Worm (Caenorhabditis elegans): Measurements from ENCODE around the gene K09G1.2.

K09G1.2 gene

DNA sequence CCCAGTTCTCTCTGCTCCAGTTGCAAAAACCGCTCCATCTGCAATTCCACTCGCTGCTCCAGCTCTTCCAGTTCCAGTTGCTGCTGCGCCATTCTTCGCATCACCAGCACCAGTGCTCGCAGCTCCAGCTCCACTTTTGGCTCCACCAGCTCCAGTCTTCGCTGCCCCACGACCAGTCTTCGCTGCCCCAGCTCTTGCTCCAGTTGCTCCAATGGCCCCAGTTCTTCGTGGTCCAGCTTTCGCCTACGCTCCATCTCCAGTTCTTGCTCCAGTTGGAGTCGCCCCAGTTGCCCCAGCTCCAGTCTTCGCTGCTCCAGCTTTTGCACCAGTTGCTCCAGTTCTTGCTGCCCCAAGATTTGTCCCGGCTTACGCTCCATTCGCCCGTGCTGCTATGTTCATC is 30.0 kb downstream of the K09G1.2 start:
- TF ChIP-seq unc-62 (GFP tag; optimal IDR thresholded peaks at IDR 0.05) (no peak), egl-27 (tag; optimal IDR thresholded peaks at IDR 0.05) (no peak), skn-1 (tag; optimal IDR thresholded peaks at IDR 0.05) (no peak), jun-1 (tag; optimal IDR thresholded peaks at IDR 0.05) (no peak), fos-1 (tag; optimal IDR thresholded peaks at IDR 0.05) (no peak), R02D3.7 (tag; optimal IDR thresholded peaks at IDR 0.05) (no peak), nhr-11 (tag; optimal IDR thresholded peaks at IDR 0.05) (no peak), ztf-11 (tag; optimal IDR thresholded peaks at IDR 0.05) (no peak), egl-5 (tag; optimal IDR thresholded peaks at IDR 0.05) (no peak), nhr-76 (tag; optimal IDR thresholded peaks at IDR 0.05) (no peak), ZK546.5 (tag; optimal IDR thresholded peaks at IDR 0.05) (no peak), zag-1 (tag; optimal IDR thresholded peaks at IDR 0.05) (no peak), snpc-4 (tag; optimal IDR thresholded peaks at IDR 0.05) (no peak), elt-1 (tag; optimal IDR thresholded peaks at IDR 0.05) (no peak), nfya-1 (tag; optimal IDR thresholded peaks at IDR 0.05; ENCODE audit: insufficient read depth) (no peak), ztf-4 (tag; optimal IDR thresholded peaks at IDR 0.05) (no peak), eor-1 (tag; optimal IDR thresholded peaks at IDR 0.05) (no peak)

ce11 chrV:9621437-9621836 is 31.0 kb downstream of the K09G1.2 start:
- TF ChIP-seq pha-4 (tag; optimal IDR thresholded peaks at IDR 0.05) (peak; percentile 51), hmg-11 (tag; optimal IDR thresholded peaks at IDR 0.05) (no peak)

- TF ChIP-seq ceh-16 (tag; optimal IDR thresholded peaks at IDR 0.05) (no peak), skn-1 (tag; optimal IDR thresholded peaks at IDR 0.05) (no peak), nhr-12 (tag; optimal IDR thresholded peaks at IDR 0.05) (no peak), ceh-28 (tag; optimal IDR thresholded peaks at IDR 0.05) (no peak), mml-1 (tag; optimal IDR thresholded peaks at IDR 0.05) (no peak), tbx-2 (tag; optimal IDR thresholded peaks at IDR 0.05) (no peak), elt-1 (tag; optimal IDR thresholded peaks at IDR 0.05) (no peak), nfya-1 (tag; optimal IDR thresholded peaks at IDR 0.05; ENCODE audit: insufficient read depth) (no peak), lsy-12 (tag; optimal IDR thresholded peaks at IDR 0.05) (no peak), jun-1 (tag; optimal IDR thresholded peaks at IDR 0.05) (no peak), nhr-43 (tag; optimal IDR thresholded peaks at IDR 0.05; ENCODE audit: poor library complexity, severe bottlenecking) (no peak), nhr-28 (tag; optimal IDR thresholded peaks at IDR 0.05) (no peak), zag-1 (tag; optimal IDR thresholded peaks at IDR 0.05) (no peak), pha-4 (tag; optimal IDR thresholded peaks at IDR 0.05) (no peak), ztf-11 (tag; optimal IDR thresholded peaks at IDR 0.05) (no peak), fos-1 (tag; optimal IDR thresholded peaks at IDR 0.05) (no peak), fkh-2 (tag; optimal IDR thresholded peaks at IDR 0.05) (no peak), ceh-82 (tag; optimal IDR thresholded peaks at IDR 0.05) (no peak), nhr-23 (tag; optimal IDR thresholded peaks at IDR 0.05) (no peak)
Measured at ce11 chrV:9622834-9623233, 32.4 kb downstream of the K09G1.2 start, which contains the start of gene idpc-5. Gene idpc-5, minus strand, starts transcription at chrV:9622934.

DNA sequence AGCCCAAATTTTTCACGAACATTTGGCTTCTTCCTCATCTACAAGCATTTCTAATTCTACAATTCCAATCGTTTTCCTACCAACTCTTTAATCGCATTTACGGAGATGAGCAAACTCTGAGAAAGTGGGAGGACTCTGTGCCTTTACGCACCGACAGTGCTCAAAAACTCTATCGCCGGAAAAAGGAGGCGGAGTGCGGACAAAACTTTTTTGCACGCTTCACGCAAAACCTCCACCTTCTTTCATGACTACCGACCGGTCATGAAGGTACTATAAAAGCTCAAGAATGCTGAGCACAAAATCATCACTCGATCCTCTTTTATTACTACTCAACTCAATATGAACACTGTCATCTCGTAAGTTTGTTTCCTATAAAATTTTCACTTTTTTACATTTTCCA is 34.7 kb downstream of the K09G1.2 start, which contains the start of gene idpc-4:
Gene idpc-4 (plus strand): TSS at position 301 of the 400 bp plus-strand sequence.
- no peak for TF ChIP-seq nhr-12 (tag; optimal IDR thresholded peaks at IDR 0.05)
- TF ChIP-seq egl-5 (tag; optimal IDR thresholded peaks at IDR 0.05) = no peak
- TF ChIP-seq ztf-4 (tag; optimal IDR thresholded peaks at IDR 0.05) = no peak
- no peak for TF ChIP-seq skn-1 (tag; optimal IDR thresholded peaks at IDR 0.05)
- no peak for TF ChIP-seq unc-62 (GFP tag; optimal IDR thresholded peaks at IDR 0.05)
- TF ChIP-seq fos-1 (tag; optimal IDR thresholded peaks at IDR 0.05) = no peak
- no peak for TF ChIP-seq daf-12 (tag; optimal IDR thresholded peaks at IDR 0.05)
- no peak for TF ChIP-seq ama-1 (optimal IDR thresholded peaks at IDR 0.05)
- no peak for TF ChIP-seq lin-15B (tag; optimal IDR thresholded peaks at IDR 0.05)
- no peak for TF ChIP-seq nhr-77 (tag; optimal IDR thresholded peaks at IDR 0.05)
- TF ChIP-seq nhr-76 (tag; optimal IDR thresholded peaks at IDR 0.05) = no peak
- no peak for TF ChIP-seq ceh-28 (tag; optimal IDR thresholded peaks at IDR 0.05)
- no peak for TF ChIP-seq egl-27 (tag; optimal IDR thresholded peaks at IDR 0.05)
- TF ChIP-seq fkh-10 (GFP tag; optimal IDR thresholded peaks at IDR 0.05) = no peak
- no peak for TF ChIP-seq elt-1 (tag; optimal IDR thresholded peaks at IDR 0.05)
- no peak for TF ChIP-seq nhr-28 (tag; optimal IDR thresholded peaks at IDR 0.05)

Data from whole organism, L3 larva.